Fruit fly (Drosophila melanogaster) whole organism, embryonic: ENCODE data around the gene dpp.

Experiments
- Aef1 ChIP-seq: fragments of 200-800 bp; sonication (Bioruptor generic); IDR thresholded peaks from 3 replicates; pipeline ENCODE4 v1.3.6; 2022; ENCODE audit warnings: missing biosample characterization, missing genetic modification characterization
- B-H1 ChIP-seq: fragments of 200-800 bp; sonication (Bioruptor generic); IDR thresholded peaks from 3 replicates; pipeline ENCODE4 v1.3.6; 2022; ENCODE audit warnings: missing biosample characterization, missing genetic modification characterization
- Bteb2 ChIP-seq: fragments of 200-800 bp; sonication (Bioruptor generic); optimal IDR thresholded peaks from 2 replicates; lab custom pipeline; 2016; ENCODE audit warnings: missing biosample characterization, missing genetic modification characterization
- CG10321 ChIP-seq: fragments of 200-800 bp; sonication (Bioruptor generic); IDR thresholded peaks from 2 replicates; pipeline ENCODE4 v1.3.6; 2022; ENCODE audit warnings: missing biosample characterization, missing genetic modification characterization
- CG10979 ChIP-seq: fragments of 200-800 bp; sonication (Bioruptor generic); optimal IDR thresholded peaks from 2 replicates; lab custom pipeline; 2018; ENCODE audit warnings: missing biosample characterization, mild to moderate bottlenecking, missing genetic modification characterization, moderate library complexity
- CG12942 ChIP-seq: fragments of 200-800 bp; sonication (Bioruptor generic); optimal IDR thresholded peaks from 3 replicates; lab custom pipeline; 2016; ENCODE audit warnings: missing biosample characterization, missing genetic modification characterization
- CG13123 ChIP-seq: fragments of 200-800 bp; sonication (Bioruptor generic); optimal IDR thresholded peaks from 2 replicates; lab custom pipeline; 2016; ENCODE audit warnings: missing biosample characterization, missing genetic modification characterization
- CG13624 ChIP-seq: fragments of 200-800 bp; sonication (Bioruptor generic); optimal IDR thresholded peaks from 2 replicates; lab custom pipeline; 2016; ENCODE audit warnings: missing biosample characterization, missing genetic modification characterization
- CG14965 ChIP-seq: fragments of 200-800 bp; sonication (Bioruptor generic); optimal IDR thresholded peaks from 2 replicates; lab custom pipeline; 2016; ENCODE audit warnings: missing biosample characterization, missing genetic modification characterization, borderline replicate concordance
- CG15269 ChIP-seq: fragments of 200-800 bp; sonication (Bioruptor generic); optimal IDR thresholded peaks from 2 replicates; lab custom pipeline; 2018; ENCODE audit warnings: missing biosample characterization, mild to moderate bottlenecking, missing genetic modification characterization, moderate library complexity
- CG15479 ChIP-seq: fragments of 200-800 bp; sonication (Bioruptor generic); optimal IDR thresholded peaks from 3 replicates; lab custom pipeline; 2019; ENCODE audit warnings: missing biosample characterization, mild to moderate bottlenecking, missing genetic modification characterization, moderate library complexity
- CG17328 ChIP-seq: fragments of 200-800 bp; sonication (Bioruptor generic); IDR thresholded peaks from 2 replicates; pipeline ENCODE4 v1.3.6; 2022; ENCODE audit warnings: missing biosample characterization, missing genetic modification characterization
- CG17359 ChIP-seq: fragments of 200-800 bp; sonication (Bioruptor generic); optimal IDR thresholded peaks from 3 replicates; lab custom pipeline; 2018; ENCODE audit warnings: missing biosample characterization, mild to moderate bottlenecking, missing genetic modification characterization, moderate library complexity
- CG17568 ChIP-seq: fragments of 200-800 bp; sonication (Bioruptor generic); optimal IDR thresholded peaks from 2 replicates; lab custom pipeline; 2018; ENCODE audit warnings: missing biosample characterization, mild to moderate bottlenecking, missing genetic modification characterization, moderate library complexity
- CG2199 ChIP-seq: fragments of 200-800 bp; sonication (Bioruptor generic); IDR thresholded peaks from 3 replicates; pipeline ENCODE4 v1.3.6; 2022; ENCODE audit warnings: missing biosample characterization, missing genetic modification characterization
- CG3838 ChIP-seq: fragments of 200-800 bp; sonication (Bioruptor generic); optimal IDR thresholded peaks from 3 replicates; lab custom pipeline; 2016; ENCODE audit warnings: missing biosample characterization, missing genetic modification characterization
- CG4617 ChIP-seq: fragments of 200-800 bp; sonication (Bioruptor generic); optimal IDR thresholded peaks from 3 replicates; lab custom pipeline; 2016; ENCODE audit warnings: missing biosample characterization, missing genetic modification characterization, borderline replicate concordance
- CG5245 ChIP-seq: fragments of 200-800 bp; sonication (Bioruptor generic); optimal IDR thresholded peaks from 3 replicates; lab custom pipeline; 2016; ENCODE audit warnings: missing biosample characterization, missing genetic modification characterization
- CG6272 ChIP-seq: fragments of 200-800 bp; sonication (Bioruptor generic); IDR thresholded peaks from 2 replicates; pipeline ENCODE4 v1.3.6; 2022; ENCODE audit warnings: missing biosample characterization, missing genetic modification characterization
- Chrac-16 ChIP-seq: fragments of 200-800 bp; sonication (Bioruptor generic); optimal IDR thresholded peaks from 3 replicates; lab custom pipeline; 2016; ENCODE audit warnings: missing biosample characterization, missing genetic modification characterization
- CoRest ChIP-seq: fragments of 200-800 bp; sonication (Bioruptor generic); optimal IDR thresholded peaks from 3 replicates; lab custom pipeline; 2018; ENCODE audit warnings: missing biosample characterization, mild to moderate bottlenecking, missing genetic modification characterization, moderate library complexity
- HmgZ ChIP-seq: fragments of 200-800 bp; sonication (Bioruptor generic); optimal IDR thresholded peaks from 2 replicates; lab custom pipeline; 2018; ENCODE audit warnings: missing biosample characterization, mild to moderate bottlenecking, missing genetic modification characterization
- Hr39 ChIP-seq: fragments of >200 bp; optimal IDR thresholded peaks from 2 replicates; lab custom pipeline; 2017
- Lhr ChIP-seq: fragments of 200-800 bp; sonication (Bioruptor generic); optimal IDR thresholded peaks from 3 replicates; lab custom pipeline; 2017; ENCODE audit warnings: mild to moderate bottlenecking, missing biosample characterization, missing genetic modification reagents, missing genetic modification characterization
- Med ChIP-seq: fragments of 200-800 bp; sonication (Bioruptor generic); peaks from one replicate; lab custom pipeline; 2016; ENCODE audit warnings: missing biosample characterization, missing genetic modification characterization, mild to moderate bottlenecking, inconsistent platforms, moderate library complexity
- Nf-YA ChIP-seq: fragments of 200-800 bp; sonication (Bioruptor generic); IDR thresholded peaks from 2 replicates; pipeline ENCODE4 v1.3.6; 2022; ENCODE audit warnings: missing biosample characterization, missing genetic modification characterization
- Sox102F ChIP-seq: fragments of 200-800 bp; sonication (Bioruptor generic); optimal IDR thresholded peaks from 2 replicates; lab custom pipeline; 2018; ENCODE audit warnings: missing biosample characterization, mild to moderate bottlenecking, missing genetic modification characterization, moderate library complexity
- Taf1 ChIP-seq: fragments of 200-800 bp; sonication (Bioruptor generic); IDR thresholded peaks from 2 replicates; pipeline ENCODE4 v1.3.6; 2022; ENCODE audit warnings: missing biosample characterization, missing genetic modification characterization
- Usf ChIP-seq: fragments of 200-800 bp; sonication (Bioruptor generic); optimal IDR thresholded peaks from 2 replicates; lab custom pipeline; 2017; ENCODE audit warnings: missing genotype, missing biosample characterization, missing genetic modification characterization
- YL-1 ChIP-seq: fragments of 200-800 bp; sonication (Bioruptor generic); optimal IDR thresholded peaks from 3 replicates; lab custom pipeline; 2017; ENCODE audit warnings: missing biosample characterization, mild to moderate bottlenecking, missing genetic modification characterization
- ato ChIP-seq: fragments of 200-800 bp; sonication (Bioruptor generic); IDR thresholded peaks from 2 replicates; pipeline ENCODE4 v1.3.6; 2022; ENCODE audit warnings: missing biosample characterization, missing genetic modification characterization; ENCODE audit not compliant: partially characterized antibody
- bab2 ChIP-seq: fragments of 200-800 bp; sonication (Bioruptor generic); optimal IDR thresholded peaks from 2 replicates; lab custom pipeline; 2016; ENCODE audit warnings: missing biosample characterization, missing genetic modification characterization
- cwo ChIP-seq: fragments of 200-800 bp; sonication (Bioruptor generic); optimal IDR thresholded peaks from 3 replicates; lab custom pipeline; 2017; ENCODE audit warnings: missing biosample characterization, missing genetic modification characterization, mild to moderate bottlenecking, moderate library complexity, missing genetic modification reagents
- danr ChIP-seq: fragments of 200-800 bp; sonication (Bioruptor generic); IDR thresholded peaks from 2 replicates; pipeline ENCODE4 v1.3.6; 2022; ENCODE audit warnings: missing biosample characterization, missing genetic modification characterization
- ems ChIP-seq: fragments of 200-800 bp; sonication (Bioruptor generic); optimal IDR thresholded peaks from 3 replicates; lab custom pipeline; 2016; ENCODE audit warnings: missing biosample characterization, missing genetic modification characterization
- gfzf ChIP-seq: fragments of 200-800 bp; sonication (Bioruptor generic); optimal IDR thresholded peaks from 2 replicates; lab custom pipeline; 2016; ENCODE audit warnings: missing biosample characterization, mild to moderate bottlenecking, missing genetic modification characterization, moderate library complexity
- gro ChIP-seq: fragments of 200-800 bp; sonication (Bioruptor generic); optimal IDR thresholded peaks from 2 replicates; lab custom pipeline; 2016; ENCODE audit warnings: missing biosample characterization, missing genetic modification characterization
- hbn ChIP-seq: fragments of 200-800 bp; sonication (Bioruptor generic); IDR thresholded peaks from 2 replicates; pipeline ENCODE4 v1.3.6; 2022; ENCODE audit warnings: missing biosample characterization, missing genetic modification characterization; ENCODE audit not compliant: partially characterized antibody
- ind ChIP-seq: fragments of 200-800 bp; sonication (Bioruptor generic); optimal IDR thresholded peaks from 3 replicates; lab custom pipeline; 2016; ENCODE audit warnings: missing biosample characterization, missing genetic modification characterization
- kah ChIP-seq: fragments of 200-800 bp; sonication (Bioruptor generic); optimal IDR thresholded peaks from 2 replicates; lab custom pipeline; 2018; ENCODE audit warnings: missing biosample characterization, mild to moderate bottlenecking, missing genetic modification characterization
- lov ChIP-seq, 2 experiments: fragments of 200-800 bp in 1 of 2; fragments of >200 bp in 1 of 2; sonication (Bioruptor generic) in 1 of 2; IDR thresholded peaks in 1 of 2; optimal IDR thresholded peaks in 1 of 2; 2 replicates in 1 of 2; 3 replicates in 1 of 2; pipeline versions ENCODE4 v1.3.6 to Lab custom; 2017 to 2022; ENCODE audit warnings: missing biosample characterization in 1 of 2, missing genetic modification characterization in 1 of 2
- mam ChIP-seq: fragments of 200-800 bp; sonication (Bioruptor generic); optimal IDR thresholded peaks from 3 replicates; lab custom pipeline; 2016; ENCODE audit warnings: missing biosample characterization, missing genetic modification characterization
- oc ChIP-seq: fragments of 200-800 bp; sonication (Bioruptor generic); optimal IDR thresholded peaks from 2 replicates; lab custom pipeline; 2018; ENCODE audit warnings: missing biosample characterization, mild to moderate bottlenecking, missing genetic modification characterization, moderate library complexity
- peb ChIP-seq: fragments of 200-800 bp; sonication (Bioruptor generic); IDR thresholded peaks from 2 replicates; pipeline ENCODE4 v1.3.6; 2022; ENCODE audit warnings: missing biosample characterization, missing genetic modification characterization
- tin ChIP-seq: fragments of 200-800 bp; sonication (Bioruptor generic); optimal IDR thresholded peaks from 3 replicates; lab custom pipeline; 2016; ENCODE audit warnings: missing biosample characterization, missing genetic modification characterization
- toy ChIP-seq: fragments of 200-800 bp; sonication (Bioruptor generic); IDR thresholded peaks from 2 replicates; pipeline ENCODE4 v1.3.6; 2022; ENCODE audit warnings: missing biosample characterization, missing genetic modification characterization
- vvl ChIP-seq: fragments of 200-800 bp; sonication (Bioruptor generic); IDR thresholded peaks from 2 replicates; pipeline ENCODE4 v1.3.6; 2022; ENCODE audit warnings: missing biosample characterization, missing genetic modification characterization

Gene dpp

dm6 chr2L:2492692-2493626 is 64.8 kb downstream of the dpp start, which contains the start of gene oaf (continued):
- TF ChIP-seq CG2199 (GFP tag; lab: Robert Waterston, UW) (0 out of 3 replicates have a peak, but pooled peaks have one; percentile 60), mam (peak; percentile 52), cwo (GFP tag; lab: Kevin White, UChicago) (peak; percentile 94), Hr39 (lab: Kevin White, UChicago) (no peak), B-H1 (GFP tag; lab: Robert Waterston, UW) (0 out of 3 replicates have a peak, but pooled peaks have one; percentile 27), ems (GFP tag; lab: Kevin White, UChicago) (peak; percentile 59), Taf1 (GFP tag; lab: Robert Waterston, UW) (0 out of 2 replicates have a peak, but pooled peaks have one; percentile 23), CG6272 (GFP tag; lab: Robert Waterston, UW) (peak; percentile 34; the same call in 1 of the 2 replicates), CG10979 (peak; percentile 36), vvl (GFP tag; lab: Robert Waterston, UW) (peak; percentile 75), Usf (GFP tag; lab: Kevin White, UChicago) (peak; percentile 60), CG5245 (GFP tag; lab: Kevin White, UChicago) (peak; percentile 23), kah (no peak), CG15269 (tag; lab: Kevin White, UChicago) (peak; percentile 16), tin (peak; percentile 57), Nf-YA (0 out of 2 replicates have a peak, but pooled peaks have one; percentile 34), CG4617 (GFP tag; lab: Kevin White, UChicago) (peak; percentile 27), oc (peak; percentile 86), toy (GFP tag; lab: Robert Waterston, UW) (no peak), CG10321 (GFP tag; lab: Robert Waterston, UW) (no peak), CG13624 (GFP tag; lab: Kevin White, UChicago) (peak; percentile 29), Chrac-16 (GFP tag; lab: Kevin White, UChicago) (peak; percentile 38), ind (GFP tag; lab: Kevin White, UChicago) (peak; percentile 28), ato (peak; percentile 31; the same call in 1 of the 2 replicates), Bteb2 (GFP tag; lab: Kevin White, UChicago) (peak; percentile 43), lov (optimal IDR thresholded peaks at IDR 0.05; lab: Kevin White, UChicago) (no peak), lov (GFP tag; IDR thresholded peaks at IDR 0.05; lab: Robert Waterston, UW) (no peak), CG3838 (GFP tag; lab: Kevin White, UChicago) (peak; percentile 33), CG13123 (GFP tag; lab: Kevin White, UChicago) (peak; percentile 30), CG12942 (GFP tag; lab: Kevin White, UChicago) (peak; percentile 19), Lhr (GFP tag; lab: Kevin White, UChicago) (peak; percentile 85), Med (GFP tag; lab: Kevin White, UChicago) (peak; percentile 92), CG17328 (GFP tag; lab: Robert Waterston, UW) (peak; percentile 39), bab2 (GFP tag; lab: Kevin White, UChicago) (peak; percentile 25), gfzf (GFP tag; lab: Kevin White, UChicago) (peak; percentile 94), peb (GFP tag; lab: Robert Waterston, UW) (no peak), Aef1 (GFP tag; lab: Robert Waterston, UW) (peak; percentile 38; the same call in 1 of the 3 replicates), Sox102F (peak; percentile 40), gro (GFP tag; lab: Kevin White, UChicago) (peak; percentile 0), CG14965 (GFP tag; lab: Kevin White, UChicago) (no peak), CG17568 (GFP tag; lab: Kevin White, UChicago) (no peak), YL-1 (peak; percentile 78), CG17359 (peak; percentile 40), CoRest (tag; lab: Kevin White, UChicago) (peak; percentile 60), hbn (no peak; the same call in 1 of the 2 replicates), CG15479 (GFP tag; lab: Kevin White, UChicago) (peak; percentile 7), danr (GFP tag; lab: Robert Waterston, UW) (peak; percentile 24; the same call in 1 of the 2 replicates), HmgZ (tag; lab: Kevin White, UChicago) (peak; percentile 75)
